Worm (Caenorhabditis elegans) whole organism, L4 larva: ENCODE results near the gene rmd-2.
"Not testable (repeated sequence)": the region's sequence is repeated elsewhere in the genome, so short reads cannot be mapped to it uniquely, and the experiment has no call there.

ENCODE experiments used
- F26F4.8 ChIP-seq: fragments of 200-800 bp; sonication (Bioruptor generic); conservative IDR thresholded peaks from 2 replicates; pipeline ENCODE4 v1.3.6; 2022; ENCODE audit warnings: missing genetic modification characterization, missing compliant biosample characterization
- F44E2.7 ChIP-seq: fragments of 200-800 bp; sonication (Bioruptor generic); IDR thresholded peaks from 2 replicates; pipeline ENCODE4 v2.1.2; 2022; ENCODE audit warnings: missing genetic modification characterization, missing compliant biosample characterization
- Y105C5A.15 ChIP-seq: fragments of 200-800 bp; sonication (Bioruptor generic); IDR thresholded peaks from 2 replicates; pipeline ENCODE4 v1.3.6; 2022; ENCODE audit warnings: missing genetic modification characterization, missing compliant biosample characterization
- Y48G9A.11 ChIP-seq: fragments of 200-800 bp; sonication (Bioruptor generic); IDR thresholded peaks from 2 replicates; pipeline ENCODE4 v1.3.6; 2022; ENCODE audit warnings: missing genetic modification reagents, missing genetic modification characterization, missing compliant biosample characterization
- Y5F2A.4 ChIP-seq: fragments of 200-800 bp; sonication (Bioruptor generic); optimal IDR thresholded peaks from 2 replicates; lab custom pipeline; 2018; ENCODE audit warnings: mild to moderate bottlenecking, missing genetic modification characterization, missing compliant biosample characterization
- ZK337.2 ChIP-seq: fragments of 200-800 bp; sonication (Bioruptor generic); IDR thresholded peaks from 2 replicates; pipeline ENCODE4 v1.3.6; 2022; ENCODE audit warnings: missing genetic modification reagents, missing genetic modification characterization, missing compliant biosample characterization
- ZK546.5 ChIP-seq, 2 experiments: sonication (generic microtip); optimal IDR thresholded peaks; 2 replicates each; lab custom pipeline; 2017; ENCODE audit warnings: missing biosample characterization in 2 of 2, missing genetic modification characterization in 2 of 2
- aha-1 ChIP-seq: fragments of 150-350 bp; peaks from one replicate; lab custom pipeline; 2014; ENCODE audit warnings: missing biosample characterization, missing genetic modification characterization
- arid-1 ChIP-seq: fragments of 200-800 bp; sonication (Bioruptor generic); conservative IDR thresholded peaks from 2 replicates; pipeline ENCODE4 v1.3.6; 2022; ENCODE audit warnings: missing genetic modification reagents, missing genetic modification characterization, missing compliant biosample characterization
- ceh-20 ChIP-seq: fragments of 200-800 bp; sonication (Bioruptor generic); IDR thresholded peaks from 2 replicates; pipeline ENCODE4 v1.3.6; 2022; ENCODE audit warnings: missing genetic modification reagents, missing genetic modification characterization, missing compliant biosample characterization
- ceh-44 ChIP-seq: fragments of 200-800 bp; sonication (Bioruptor generic); IDR thresholded peaks from 2 replicates; pipeline ENCODE4 v1.3.6; 2022; ENCODE audit warnings: missing genetic modification reagents, missing genetic modification characterization, missing compliant biosample characterization
- ctbp-1 ChIP-seq: fragments of 200-800 bp; sonication (Bioruptor generic); IDR thresholded peaks from 2 replicates; pipeline ENCODE4 v1.3.6; 2022; ENCODE audit warnings: missing genetic modification reagents, missing genetic modification characterization, missing compliant biosample characterization
- dmd-6 ChIP-seq: fragments of 200-800 bp; sonication (Bioruptor generic); IDR thresholded peaks from 2 replicates; pipeline ENCODE4 v1.3.6; 2022; ENCODE audit warnings: missing genetic modification reagents, missing genetic modification characterization, missing compliant biosample characterization
- egl-27 ChIP-seq: sonication (generic microtip); optimal IDR thresholded peaks from 3 replicates; lab custom pipeline; 2017; ENCODE audit warnings: missing biosample characterization, missing genetic modification reagents, missing genetic modification characterization
- egl-43 ChIP-seq: fragments of 200-800 bp; sonication (Bioruptor generic); IDR thresholded peaks from 2 replicates; pipeline ENCODE4 v1.3.6; 2022; ENCODE audit warnings: missing genetic modification reagents, missing genetic modification characterization, missing compliant biosample characterization
- hlh-11 ChIP-seq: fragments of 200-800 bp; sonication (Bioruptor generic); optimal IDR thresholded peaks from 2 replicates; lab custom pipeline; 2018; ENCODE audit warnings: mild to moderate bottlenecking, missing genetic modification characterization, missing compliant biosample characterization
- hmg-1.1 ChIP-seq: fragments of 200-800 bp; sonication (Bioruptor generic); IDR thresholded peaks from 2 replicates; pipeline ENCODE4 v1.3.6; 2022; ENCODE audit warnings: missing genetic modification reagents, missing genetic modification characterization, missing compliant biosample characterization
- lin-38 ChIP-seq: fragments of 200-800 bp; sonication (Bioruptor generic); IDR thresholded peaks from 2 replicates; pipeline ENCODE4 v1.3.6; 2022; ENCODE audit warnings: missing genetic modification reagents, missing genetic modification characterization, missing compliant biosample characterization
- lsy-2 ChIP-seq, 2 experiments: fragments of 150-350 bp in 1 of 2; sonication (generic microtip) in 1 of 2; optimal IDR thresholded peaks; 2 replicates each; lab custom pipeline; 2014 to 2017; ENCODE audit warnings: missing biosample characterization in 2 of 2, missing genetic modification characterization in 2 of 2
- madf-5 ChIP-seq, 2 experiments: fragments of 200-800 bp; sonication (Bioruptor generic); IDR thresholded peaks; 2 replicates each; pipeline ENCODE4 v1.3.6; 2022; ENCODE audit warnings: missing compliant biosample characterization in 2 of 2, missing genetic modification characterization in 2 of 2
- mdt-29 ChIP-seq: fragments of 200-800 bp; sonication (Bioruptor generic); IDR thresholded peaks from 2 replicates; pipeline ENCODE4 v1.3.6; 2022; ENCODE audit warnings: missing genetic modification reagents, missing genetic modification characterization, missing compliant biosample characterization
- mep-1 ChIP-seq: fragments of 150-350 bp; sonication (generic microtip); optimal IDR thresholded peaks from 3 replicates; lab custom pipeline; 2014; ENCODE audit warnings: missing biosample characterization, missing genetic modification characterization
- mxl-3 ChIP-seq: fragments of 200-800 bp; sonication (Bioruptor generic); optimal IDR thresholded peaks from 2 replicates; lab custom pipeline; 2018; ENCODE audit warnings: mild to moderate bottlenecking, missing genetic modification characterization, missing compliant biosample characterization
- nhr-10 ChIP-seq: fragments of 150-350 bp; optimal IDR thresholded peaks from 2 replicates; lab custom pipeline; 2014; ENCODE audit warnings: missing biosample characterization, missing genetic modification characterization
- nhr-102 ChIP-seq: sonication (generic microtip); optimal IDR thresholded peaks from 2 replicates; lab custom pipeline; 2016; ENCODE audit warnings: mild to moderate bottlenecking, missing genetic modification characterization, moderate library complexity, missing compliant biosample characterization
- nhr-48 ChIP-seq: sonication (generic microtip); optimal IDR thresholded peaks from 2 replicates; lab custom pipeline; 2016; ENCODE audit warnings: mild to moderate bottlenecking, missing genetic modification characterization, missing compliant biosample characterization
- nhr-6 ChIP-seq: fragments of 150-350 bp; optimal IDR thresholded peaks from 2 replicates; lab custom pipeline; 2014; ENCODE audit warnings: missing biosample characterization, missing genetic modification characterization
- nhr-76 ChIP-seq: fragments of 150-350 bp; optimal IDR thresholded peaks from 2 replicates; lab custom pipeline; 2014; ENCODE audit warnings: missing biosample characterization, missing genetic modification characterization
- nhr-77 ChIP-seq: fragments of 150-350 bp; optimal IDR thresholded peaks from 2 replicates; lab custom pipeline; 2014; ENCODE audit warnings: missing biosample characterization, missing genetic modification characterization
- pha-4 ChIP-seq, 2 experiments: fragments of 150-350 bp in 1 of 2; fragments of 200-800 bp in 1 of 2; sonication (Bioruptor generic) in 1 of 2; IDR thresholded peaks in 1 of 2; optimal IDR thresholded peaks in 1 of 2; 2 replicates each; pipeline versions ENCODE4 v1.3.6 to Lab custom; 2014 to 2022; ENCODE audit warnings: missing genetic modification characterization in 2 of 2, missing genetic modification reagents in 2 of 2, missing biosample characterization in 1 of 2, missing compliant biosample characterization in 1 of 2
- rbr-2 ChIP-seq: sonication (generic microtip); optimal IDR thresholded peaks from 2 replicates; lab custom pipeline; 2016; ENCODE audit warnings: missing genotype, missing genetic modification characterization, missing compliant biosample characterization
- set-16 ChIP-seq: fragments of 200-800 bp; sonication (Bioruptor generic); IDR thresholded peaks from 2 replicates; pipeline ENCODE4 v1.3.6; 2022; ENCODE audit warnings: missing genetic modification reagents, missing genetic modification characterization, missing compliant biosample characterization
- spr-1 ChIP-seq: sonication (generic microtip); optimal IDR thresholded peaks from 2 replicates; lab custom pipeline; 2016; ENCODE audit warnings: mild to moderate bottlenecking, missing genetic modification characterization, missing compliant biosample characterization
- tag-97 ChIP-seq: fragments of 200-800 bp; sonication (Bioruptor generic); IDR thresholded peaks from 2 replicates; pipeline ENCODE4 v1.3.6; 2022; ENCODE audit warnings: missing genetic modification characterization, missing compliant biosample characterization
- tra-1 ChIP-seq: fragments of 200-800 bp; sonication (Bioruptor generic); IDR thresholded peaks from 2 replicates; pipeline ENCODE4 v1.3.6; 2022; ENCODE audit warnings: missing genetic modification reagents, missing genetic modification characterization, missing compliant biosample characterization
- unc-130 ChIP-seq: sonication (generic microtip); optimal IDR thresholded peaks from 2 replicates; lab custom pipeline; 2016; ENCODE audit warnings: missing genetic modification reagents, missing genetic modification characterization, missing compliant biosample characterization
- unc-39 ChIP-seq: sonication (generic microtip); optimal IDR thresholded peaks from 2 replicates; lab custom pipeline; 2017; ENCODE audit warnings: missing biosample characterization, missing genetic modification characterization
- unc-62 ChIP-seq, 3 experiments: fragments of 150-350 bp in 1 of 3; sonication (generic microtip); optimal IDR thresholded peaks in 2 of 3; peaks in 1 of 3; 1 replicate in 1 of 3; 2 replicates in 2 of 3; lab custom pipeline; 2014 to 2017; ENCODE audit warnings: missing biosample characterization in 3 of 3, missing genetic modification characterization in 3 of 3, missing genetic modification reagents in 3 of 3, missing genotype in 1 of 3
- vab-7 ChIP-seq: fragments of 200-800 bp; sonication (Bioruptor generic); IDR thresholded peaks from 2 replicates; pipeline ENCODE4 v1.3.6; 2022; ENCODE audit warnings: missing genetic modification reagents, missing genetic modification characterization, missing compliant biosample characterization

rmd-2 gene

ce11 chrV:9980731-9981483, 5.2 kb downstream of the rmd-2 start, which contains the start of the genes ruvb-1 and tofu-1 (continued):
- TF ChIP-seq hlh-11 (tag; lab: Kevin White, UChicago) (peak; percentile 67), ceh-20 (GFP tag; lab: Robert Waterston, UW) (peak; percentile 81), nhr-77 (tag; lab: Kevin White, UChicago) (peak; percentile 16), mdt-29 (GFP tag; lab: Robert Waterston, UW) (peak; percentile 64; the same call in 1 of the 2 replicates), dmd-6 (GFP tag; lab: Robert Waterston, UW) (peak; percentile 76), mxl-3 (GFP tag; lab: Kevin White, UChicago) (peak; percentile 45), unc-62 (GFP tag; optimal IDR thresholded peaks at IDR 0.05 in 1 of 2; lab: Kevin White, UChicago) (peak in 1 of 2 experiments; percentile 48), Y48G9A.11 (0 out of 2 replicates have a peak, but pooled peaks have one; percentile 32), spr-1 (tag; lab: Kevin White, UChicago) (peak; percentile 56)
- not testable (repeated sequence) for TF ChIP-seq unc-62 (tag; optimal IDR thresholded peaks at IDR 0.05; lab: Kevin White, UChicago)

- TF ChIP-seq lsy-2 (tag; optimal IDR thresholded peaks at IDR 0.05; lab: Kevin White, UChicago) (peak in 1 of 2 experiments; percentile 41), nhr-6 (no peak), pha-4 (GFP tag; IDR thresholded peaks at IDR 0.05; lab: Robert Waterston, UW) (0 out of 2 replicates have a peak, but pooled peaks have one; percentile 21), pha-4 (tag; optimal IDR thresholded peaks at IDR 0.05; lab: Kevin White, UChicago) (no peak), mep-1 (tag; lab: Kevin White, UChicago) (peak; percentile 20), lin-38 (GFP tag; lab: Robert Waterston, UW) (peak; percentile 52), egl-43 (peak; percentile 65; the same call in 1 of the 2 replicates), rbr-2 (tag; lab: Kevin White, UChicago) (peak; percentile 65), hmg-1.1 (GFP tag; lab: Robert Waterston, UW) (0 out of 2 replicates have a peak, but pooled peaks have one; percentile 15), arid-1 (0 out of 2 replicates have a peak, but pooled peaks have one; percentile 25), Y48G9A.11 (0 out of 2 replicates have a peak, but pooled peaks have one; percentile 11), F44E2.7 (GFP tag; lab: Robert Waterston, UW) (no peak), unc-130 (GFP tag; lab: Kevin White, UChicago) (peak; percentile 11), ctbp-1 (0 out of 2 replicates have a peak, but pooled peaks have one; percentile 35), F26F4.8 (GFP tag; lab: Robert Waterston, UW) (no peak), set-16 (GFP tag; lab: Robert Waterston, UW) (peak; percentile 29; the same call in 1 of the 2 replicates), aha-1 (tag; lab: Kevin White, UChicago) (peak; percentile 24), nhr-102 (tag; lab: Kevin White, UChicago) (no peak)
Measured at ce11 chrV:9978425-9978824, 7.7 kb downstream of the rmd-2 start.

- TF ChIP-seq Y5F2A.4 (no peak), unc-39 (tag; lab: Kevin White, UChicago) (no peak), vab-7 (GFP tag; lab: Robert Waterston, UW) (no peak), tra-1 (GFP tag; lab: Robert Waterston, UW) (no peak), nhr-48 (no peak), ZK546.5 (tag; optimal IDR thresholded peaks at IDR 0.05; lab: Kevin White, UChicago) (no peak)
Measured at ce11 chrV:9977211-9977610, 8.9 kb downstream of the rmd-2 start.

- TF ChIP-seq ceh-44 (GFP tag; lab: Robert Waterston, UW), result no peak
- no peak for TF ChIP-seq nhr-10 (tag; lab: Kevin White, UChicago)
- no peak for TF ChIP-seq unc-62 (GFP tag; optimal IDR thresholded peaks at IDR 0.05 in 1 of 2; lab: Kevin White, UChicago)
- TF ChIP-seq unc-62 (tag; optimal IDR thresholded peaks at IDR 0.05; lab: Kevin White, UChicago), result no peak
- TF ChIP-seq nhr-76, result no peak
- TF ChIP-seq ZK337.2 (GFP tag; lab: Robert Waterston, UW), result no peak
- TF ChIP-seq egl-27, result no peak
- TF ChIP-seq lin-38 (GFP tag; lab: Robert Waterston, UW), result no peak
- TF ChIP-seq Y105C5A.15 (GFP tag; lab: Robert Waterston, UW), result no peak
- TF ChIP-seq madf-5 (GFP tag; IDR thresholded peaks at IDR 0.05; lab: Robert Waterston, UW), result no peak
- no peak for TF ChIP-seq tag-97 (GFP tag; lab: Robert Waterston, UW)
- no peak for TF ChIP-seq lsy-2 (tag; optimal IDR thresholded peaks at IDR 0.05; lab: Kevin White, UChicago)
Measured at ce11 chrV:9976138-9976537, 9.9 kb downstream of the rmd-2 start, which contains the start of gene unc-41. Gene unc-41, minus strand, starts transcription at chrV:9976238.
